Fruit fly (Drosophila melanogaster): Measurements from ENCODE around the gene CG1239.

- TF ChIP-seq CG8359 (GFP tag; optimal IDR thresholded peaks at IDR 0.05; ENCODE audit: borderline replicate concordance): no peak
- TF ChIP-seq Hand (GFP tag; optimal IDR thresholded peaks at IDR 0.05): no peak
- no peak for TF ChIP-seq cato (GFP tag; optimal IDR thresholded peaks at IDR 0.05; ENCODE audit: borderline replicate concordance)
- TF ChIP-seq CG14667 (GFP tag; IDR thresholded peaks at IDR 0.05): no peak
Observed at dm6 chr3R:5733181-5733580, at the start of gene CG1239.
